Fruit fly (Drosophila melanogaster): ENCODE measurements around the gene Ice2.

dm6 chr3R:21158643-21159042 lies 28.6 kb downstream of the Ice2 start:
- no peak for TF ChIP-seq fd59A (GFP tag; optimal IDR thresholded peaks at IDR 0.05)
- no peak for TF ChIP-seq Eip78C (GFP tag)
- TF ChIP-seq CG6854 (GFP tag; optimal IDR thresholded peaks at IDR 0.05), result no peak
- no peak for TF ChIP-seq Smox (GFP tag; optimal IDR thresholded peaks at IDR 0.05)
- TF ChIP-seq CG9139 (GFP tag; optimal IDR thresholded peaks at IDR 0.05), result no peak
- TF ChIP-seq Met (GFP tag; optimal IDR thresholded peaks at IDR 0.05), result no peak
- TF ChIP-seq CG6792 (GFP tag; optimal IDR thresholded peaks at IDR 0.05), result no peak
- TF ChIP-seq CG11902 (GFP tag; optimal IDR thresholded peaks at IDR 0.05), result no peak
